Worm (Caenorhabditis elegans) whole organism, L4 larva: ENCODE results near the gene nlp-47.
"Not testable (repeated sequence)": the region's sequence is repeated elsewhere in the genome, so short reads cannot be mapped to it uniquely, and the experiment has no call there.

ENCODE experiments used
- F37D6.2 ChIP-seq: sonication (generic microtip); optimal IDR thresholded peaks from 2 replicates; lab custom pipeline; 2016; ENCODE audit warnings: mild to moderate bottlenecking, missing genetic modification characterization, missing compliant biosample characterization
- F44E2.7 ChIP-seq: fragments of 200-800 bp; sonication (Bioruptor generic); IDR thresholded peaks from 2 replicates; pipeline ENCODE4 v2.1.2; 2022; ENCODE audit warnings: missing genetic modification characterization, missing compliant biosample characterization
- F49E8.2 ChIP-seq: sonication (generic microtip); optimal IDR thresholded peaks from 2 replicates; lab custom pipeline; 2016; ENCODE audit warnings: missing compliant biosample characterization, mild to moderate bottlenecking, missing genetic modification characterization, borderline replicate concordance
- T26A8.4 ChIP-seq: fragments of 200-800 bp; sonication (Bioruptor generic); IDR thresholded peaks from 2 replicates; pipeline ENCODE4 v1.3.6; 2022; ENCODE audit warnings: missing genetic modification characterization, missing compliant biosample characterization
- Y105C5A.15 ChIP-seq: fragments of 200-800 bp; sonication (Bioruptor generic); IDR thresholded peaks from 2 replicates; pipeline ENCODE4 v1.3.6; 2022; ENCODE audit warnings: missing genetic modification characterization, missing compliant biosample characterization
- Y48G9A.11 ChIP-seq: fragments of 200-800 bp; sonication (Bioruptor generic); IDR thresholded peaks from 2 replicates; pipeline ENCODE4 v1.3.6; 2022; ENCODE audit warnings: missing genetic modification reagents, missing genetic modification characterization, missing compliant biosample characterization
- Y75B8A.6 ChIP-seq: fragments of 200-800 bp; sonication (Bioruptor generic); IDR thresholded peaks from 2 replicates; pipeline ENCODE4 v1.3.6; 2022; ENCODE audit warnings: missing genetic modification reagents, missing genetic modification characterization, missing compliant biosample characterization
- aha-1 ChIP-seq: fragments of 150-350 bp; peaks from one replicate; lab custom pipeline; 2014; ENCODE audit warnings: missing biosample characterization, missing genetic modification characterization
- ama-1 ChIP-seq: fragments of 150-350 bp; optimal IDR thresholded peaks from 2 replicates; lab custom pipeline; 2014; ENCODE audit warnings: inconsistent platforms, mixed read lengths
- arid-1 ChIP-seq: fragments of 200-800 bp; sonication (Bioruptor generic); conservative IDR thresholded peaks from 2 replicates; pipeline ENCODE4 v1.3.6; 2022; ENCODE audit warnings: missing genetic modification reagents, missing genetic modification characterization, missing compliant biosample characterization
- ceh-44 ChIP-seq: fragments of 200-800 bp; sonication (Bioruptor generic); IDR thresholded peaks from 2 replicates; pipeline ENCODE4 v1.3.6; 2022; ENCODE audit warnings: missing genetic modification reagents, missing genetic modification characterization, missing compliant biosample characterization
- ces-1 ChIP-seq: fragments of 150-350 bp; sonication (generic microtip); optimal IDR thresholded peaks from 4 replicates; lab custom pipeline; 2014; ENCODE audit warnings: missing biosample characterization, missing genetic modification reagents, missing genetic modification characterization
- cey-2 ChIP-seq: sonication (generic microtip); optimal IDR thresholded peaks from 3 replicates; lab custom pipeline; 2017; ENCODE audit warnings: missing genetic modification characterization, mild to moderate bottlenecking, missing compliant biosample characterization, antibody characterized with exemption, borderline replicate concordance; ENCODE audit not compliant: insufficient read depth
- daf-16 ChIP-seq, 3 experiments: sonication (generic microtip); optimal IDR thresholded peaks; 2 replicates each; lab custom pipeline; 2016 to 2017; ENCODE audit warnings: missing genetic modification characterization in 3 of 3, missing genetic modification reagents in 3 of 3, mild to moderate bottlenecking in 2 of 3, missing compliant biosample characterization in 2 of 3, missing biosample characterization in 1 of 3, moderate library complexity in 1 of 3
- dmd-8 ChIP-seq: fragments of 200-800 bp; sonication (Bioruptor generic); IDR thresholded peaks from 2 replicates; pipeline ENCODE4 v1.3.6; 2022; ENCODE audit warnings: missing genetic modification characterization, missing compliant biosample characterization
- dpl-1 ChIP-seq: fragments of 150-350 bp; optimal IDR thresholded peaks from 2 replicates; lab custom pipeline; 2014; ENCODE audit warnings: missing biosample characterization, missing genetic modification reagents, missing genetic modification characterization
- egl-43 ChIP-seq: fragments of 200-800 bp; sonication (Bioruptor generic); IDR thresholded peaks from 2 replicates; pipeline ENCODE4 v1.3.6; 2022; ENCODE audit warnings: missing genetic modification reagents, missing genetic modification characterization, missing compliant biosample characterization
- fos-1 ChIP-seq: fragments of 150-350 bp; optimal IDR thresholded peaks from 2 replicates; lab custom pipeline; 2014; ENCODE audit warnings: missing biosample characterization, missing genetic modification characterization
- lin-38 ChIP-seq: fragments of 200-800 bp; sonication (Bioruptor generic); IDR thresholded peaks from 2 replicates; pipeline ENCODE4 v1.3.6; 2022; ENCODE audit warnings: missing genetic modification reagents, missing genetic modification characterization, missing compliant biosample characterization
- madf-9 ChIP-seq: fragments of 200-800 bp; sonication (Bioruptor generic); conservative IDR thresholded peaks from 2 replicates; pipeline ENCODE4 v1.3.6; 2022; ENCODE audit warnings: missing genetic modification reagents, missing genetic modification characterization, missing compliant biosample characterization
- mdt-29 ChIP-seq: fragments of 200-800 bp; sonication (Bioruptor generic); IDR thresholded peaks from 2 replicates; pipeline ENCODE4 v1.3.6; 2022; ENCODE audit warnings: missing genetic modification reagents, missing genetic modification characterization, missing compliant biosample characterization
- mxl-3 ChIP-seq: fragments of 200-800 bp; sonication (Bioruptor generic); optimal IDR thresholded peaks from 2 replicates; lab custom pipeline; 2018; ENCODE audit warnings: mild to moderate bottlenecking, missing genetic modification characterization, missing compliant biosample characterization
- nhr-10 ChIP-seq: fragments of 150-350 bp; optimal IDR thresholded peaks from 2 replicates; lab custom pipeline; 2014; ENCODE audit warnings: missing biosample characterization, missing genetic modification characterization
- nhr-111 ChIP-seq: fragments of 200-800 bp; sonication (Bioruptor generic); optimal IDR thresholded peaks from 2 replicates; lab custom pipeline; 2018; ENCODE audit warnings: mild to moderate bottlenecking, missing genetic modification characterization, missing compliant biosample characterization
- pha-4 ChIP-seq, 2 experiments: fragments of 150-350 bp in 1 of 2; fragments of 200-800 bp in 1 of 2; sonication (Bioruptor generic) in 1 of 2; IDR thresholded peaks in 1 of 2; optimal IDR thresholded peaks in 1 of 2; 2 replicates each; pipeline versions ENCODE4 v1.3.6 to Lab custom; 2014 to 2022; ENCODE audit warnings: missing genetic modification characterization in 2 of 2, missing genetic modification reagents in 2 of 2, missing biosample characterization in 1 of 2, missing compliant biosample characterization in 1 of 2
- rbr-2 ChIP-seq: sonication (generic microtip); optimal IDR thresholded peaks from 2 replicates; lab custom pipeline; 2016; ENCODE audit warnings: missing genotype, missing genetic modification characterization, missing compliant biosample characterization
- skn-1 ChIP-seq: fragments of 150-350 bp; optimal IDR thresholded peaks from 2 replicates; lab custom pipeline; 2014; ENCODE audit warnings: missing biosample characterization, missing genetic modification characterization
- snpc-1.2 ChIP-seq: fragments of 200-800 bp; sonication (Bioruptor generic); IDR thresholded peaks from 2 replicates; pipeline ENCODE4 v1.3.6; 2022; ENCODE audit warnings: missing genetic modification reagents, missing genetic modification characterization, missing compliant biosample characterization
- unc-62 ChIP-seq, 3 experiments: fragments of 150-350 bp in 1 of 3; sonication (generic microtip); optimal IDR thresholded peaks in 2 of 3; peaks in 1 of 3; 1 replicate in 1 of 3; 2 replicates in 2 of 3; lab custom pipeline; 2014 to 2017; ENCODE audit warnings: missing biosample characterization in 3 of 3, missing genetic modification characterization in 3 of 3, missing genetic modification reagents in 3 of 3, missing genotype in 1 of 3
- zfp-3 ChIP-seq: fragments of 200-800 bp; sonication (Bioruptor generic); conservative IDR thresholded peaks from 2 replicates; pipeline ENCODE4 v1.3.6; 2022; ENCODE audit warnings: missing genetic modification reagents, missing genetic modification characterization, missing compliant biosample characterization

Gene nlp-47

DNA sequence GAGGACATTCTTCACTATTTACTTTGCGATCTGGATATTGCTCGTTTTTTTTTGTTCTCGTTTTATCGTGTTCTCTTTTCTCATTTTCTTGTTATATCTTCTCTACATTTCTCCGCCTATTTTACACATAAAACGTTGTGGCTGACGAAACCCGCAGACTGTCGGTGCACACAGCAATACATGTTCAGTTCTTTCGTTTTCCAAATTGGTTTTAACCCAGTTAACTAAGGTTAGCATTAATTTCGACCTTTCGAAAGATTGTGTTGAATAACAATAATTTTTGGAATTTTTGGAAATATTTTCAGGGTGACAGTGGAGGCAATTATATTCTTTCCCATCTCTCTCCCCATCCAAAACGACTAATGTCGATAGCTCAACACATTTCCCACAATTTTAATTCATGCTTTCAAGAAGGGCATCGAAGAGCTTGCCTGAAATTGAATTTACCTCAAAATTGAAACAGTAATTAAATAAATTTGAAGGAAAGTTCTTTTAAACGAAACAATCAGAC lies 25.9 kb upstream of the nlp-47 start:
- TF ChIP-seq mdt-29 (GFP tag; lab: Robert Waterston, UW) (peak; percentile 72), F44E2.7 (GFP tag; lab: Robert Waterston, UW) (0 out of 2 replicates have a peak, but pooled peaks have one; percentile 30), F49E8.2 (tag; lab: Kevin White, UChicago) (peak; percentile 56), T26A8.4 (GFP tag; lab: Robert Waterston, UW) (peak; percentile 77), Y48G9A.11 (peak; percentile 30; the same call in 1 of the 2 replicates), aha-1 (tag; lab: Kevin White, UChicago) (peak; percentile 57), snpc-1.2 (GFP tag; lab: Robert Waterston, UW) (peak; percentile 97), ama-1 (lab: Kevin White, UChicago) (peak; percentile 32), ceh-44 (0 out of 2 replicates have a peak, but pooled peaks have one; percentile 35), lin-38 (GFP tag; lab: Robert Waterston, UW) (peak; percentile 60), arid-1 (GFP tag; lab: Robert Waterston, UW) (0 out of 2 replicates have a peak, but pooled peaks have one; percentile 28), unc-62 (GFP tag; optimal IDR thresholded peaks at IDR 0.05 in 1 of 2; lab: Kevin White, UChicago) (peak in 1 of 2 experiments; percentile 31), Y105C5A.15 (GFP tag; lab: Robert Waterston, UW) (0 out of 2 replicates have a peak, but pooled peaks have one; percentile 25)
- not testable (repeated sequence) for TF ChIP-seq unc-62 (tag; optimal IDR thresholded peaks at IDR 0.05; lab: Kevin White, UChicago)
- TF ChIP-seq, all 104 proteins: peak for 13; not testable (repeated sequence) for 91

DNA sequence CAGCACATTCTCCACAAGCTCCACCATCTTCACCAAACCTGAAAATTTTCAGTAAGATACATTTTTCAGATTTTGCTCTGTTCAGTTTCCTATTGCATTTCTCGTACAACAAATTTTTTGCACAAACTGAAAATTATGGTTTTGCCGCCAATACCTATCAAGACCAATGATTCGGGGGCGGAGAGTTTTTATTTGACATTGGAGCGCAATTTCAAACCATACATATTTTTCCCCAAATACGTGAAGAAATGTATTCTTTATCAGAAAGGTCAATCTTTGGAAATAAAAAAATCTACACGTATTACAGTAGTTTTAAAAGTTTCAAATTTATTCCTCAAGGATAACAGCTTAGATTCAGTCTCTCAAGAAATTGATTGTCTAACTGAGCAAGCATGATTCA lies 24.2 kb upstream of the nlp-47 start, which contains the start of gene F36H12.5:
Gene F36H12.5 (plus strand): TSS at position 301 of the 400 bp plus-strand sequence.
- TF ChIP-seq T26A8.4 (GFP tag; lab: Robert Waterston, UW) (no peak), cey-2 (tag; lab: Kevin White, UChicago) (no peak), skn-1 (tag; lab: Kevin White, UChicago) (no peak), F37D6.2 (no peak), dpl-1 (GFP tag; lab: Kevin White, UChicago) (no peak), Y75B8A.6 (GFP tag; lab: Robert Waterston, UW) (no peak), mxl-3 (GFP tag; lab: Kevin White, UChicago) (no peak), daf-16 (GFP tag; optimal IDR thresholded peaks at IDR 0.05; lab: Kevin White, UChicago) (no peak), daf-16 (tag; optimal IDR thresholded peaks at IDR 0.05; lab: Kevin White, UChicago) (no peak), mdt-29 (GFP tag; lab: Robert Waterston, UW) (no peak), F49E8.2 (tag; lab: Kevin White, UChicago) (no peak), nhr-10 (tag; lab: Kevin White, UChicago) (no peak), fos-1 (tag; lab: Kevin White, UChicago) (no peak), nhr-111 (GFP tag; lab: Kevin White, UChicago) (no peak)

DNA sequence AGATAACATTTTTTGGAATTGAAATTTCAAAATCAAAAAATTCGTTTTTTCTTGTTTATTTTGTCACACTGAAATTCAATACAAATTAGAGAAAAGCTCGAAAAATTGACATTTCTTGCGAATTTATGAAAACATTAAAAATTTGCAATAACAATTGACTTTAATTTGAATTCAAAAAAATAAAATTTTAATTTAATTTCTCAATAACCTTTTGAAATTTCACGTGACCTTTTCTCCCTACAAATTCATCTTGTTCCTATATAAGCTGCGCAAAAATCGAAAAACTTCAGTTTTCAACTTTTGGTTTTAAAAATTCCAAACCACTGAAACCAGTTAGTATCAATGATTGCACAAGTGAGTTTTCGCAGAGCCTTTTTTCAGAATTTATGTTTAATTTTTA lies 21.8 kb upstream of the nlp-47 start, which contains the start of gene F36H12.4:
Gene F36H12.4 (plus strand): TSS at position 301 of the 400 bp plus-strand sequence.
- TF ChIP-seq zfp-3 (GFP tag; lab: Robert Waterston, UW): no peak
- TF ChIP-seq rbr-2 (tag; lab: Kevin White, UChicago): no peak
- TF ChIP-seq dmd-8: no peak
- TF ChIP-seq madf-9: no peak
- no peak for TF ChIP-seq egl-43 (GFP tag; lab: Robert Waterston, UW)
- no peak for TF ChIP-seq ces-1

- TF ChIP-seq pha-4 (GFP tag; IDR thresholded peaks at IDR 0.05; lab: Robert Waterston, UW): no peak
- no peak for TF ChIP-seq pha-4 (tag; optimal IDR thresholded peaks at IDR 0.05; lab: Kevin White, UChicago)
- TF ChIP-seq unc-62 (GFP tag; optimal IDR thresholded peaks at IDR 0.05 in 1 of 2; lab: Kevin White, UChicago): peak in 1 of 2 experiments; percentile 65
- no peak for TF ChIP-seq unc-62 (tag; optimal IDR thresholded peaks at IDR 0.05; lab: Kevin White, UChicago)
- TF ChIP-seq, all 104 proteins: peak for 1
Measured at ce11 chrIV:5272518-5272917, 18.1 kb upstream of the nlp-47 start, which contains the start of gene F36H12.3. TSS of gene F36H12.3 (plus strand) at chrIV:5272818.
